Worm (Caenorhabditis elegans) whole organism, L4 larva: ENCODE measurements around the gene T19C4.24.

Source experiments
- T20F7.1 ChIP-seq: fragments of 200-800 bp; sonication (Bioruptor generic); optimal IDR thresholded peaks from 2 replicates; lab custom pipeline; 2018; ENCODE audit warnings: mild to moderate bottlenecking, missing genetic modification characterization, missing compliant biosample characterization
- ceh-44 ChIP-seq: fragments of 200-800 bp; sonication (Bioruptor generic); IDR thresholded peaks from 2 replicates; pipeline ENCODE4 v1.3.6; 2022; ENCODE audit warnings: missing genetic modification reagents, missing genetic modification characterization, missing compliant biosample characterization
- dpl-1 ChIP-seq: fragments of 150-350 bp; optimal IDR thresholded peaks from 2 replicates; lab custom pipeline; 2014; ENCODE audit warnings: missing biosample characterization, missing genetic modification reagents, missing genetic modification characterization
- dve-1 ChIP-seq: sonication (generic microtip); optimal IDR thresholded peaks from 2 replicates; lab custom pipeline; 2017; ENCODE audit warnings: antibody characterized with exemption, mild to moderate bottlenecking, missing genetic modification characterization, missing compliant biosample characterization; ENCODE audit not compliant: insufficient read depth
- nhr-11 ChIP-seq: fragments of 150-350 bp; optimal IDR thresholded peaks from 2 replicates; lab custom pipeline; 2014; ENCODE audit warnings: missing biosample characterization, missing genetic modification characterization
- nhr-77 ChIP-seq: fragments of 150-350 bp; optimal IDR thresholded peaks from 2 replicates; lab custom pipeline; 2014; ENCODE audit warnings: missing biosample characterization, missing genetic modification characterization
- rbr-2 ChIP-seq: sonication (generic microtip); optimal IDR thresholded peaks from 2 replicates; lab custom pipeline; 2016; ENCODE audit warnings: missing genotype, missing genetic modification characterization, missing compliant biosample characterization
- unc-130 ChIP-seq: sonication (generic microtip); optimal IDR thresholded peaks from 2 replicates; lab custom pipeline; 2016; ENCODE audit warnings: missing genetic modification reagents, missing genetic modification characterization, missing compliant biosample characterization
- zfp-3 ChIP-seq: fragments of 200-800 bp; sonication (Bioruptor generic); conservative IDR thresholded peaks from 2 replicates; pipeline ENCODE4 v1.3.6; 2022; ENCODE audit warnings: missing genetic modification reagents, missing genetic modification characterization, missing compliant biosample characterization

ce11 chrV:11156589-11156988, 9.8 kb upstream of the T19C4.24 start:
- TF ChIP-seq dve-1 (tag; lab: Kevin White, UChicago) = no peak
- TF ChIP-seq T20F7.1 (GFP tag; lab: Kevin White, UChicago) = no peak
- no peak for TF ChIP-seq nhr-11 (tag; lab: Kevin White, UChicago)
- no peak for TF ChIP-seq zfp-3 (GFP tag; lab: Robert Waterston, UW)
- TF ChIP-seq dpl-1 (GFP tag; lab: Kevin White, UChicago) = no peak
- TF ChIP-seq ceh-44 (GFP tag; lab: Robert Waterston, UW) = no peak
- TF ChIP-seq unc-130 (GFP tag; lab: Kevin White, UChicago) = no peak
- no peak for TF ChIP-seq rbr-2 (tag; lab: Kevin White, UChicago)
- TF ChIP-seq nhr-77 (tag; lab: Kevin White, UChicago) = no peak
